Fruit fly (Drosophila melanogaster): ENCODE data around the gene Usp32.
A peak's percentile ranks its signal among the peaks of the same experiment; 100 is the strongest.

Gene Usp32

dm6 chr3L:19836375-19836937 is 34.5 kb upstream of the Usp32 start, which contains the start of gene kto (continued):
- TF ChIP-seq CG10543 (GFP tag; optimal IDR thresholded peaks at IDR 0.05) (no peak), CG10209 (GFP tag; optimal IDR thresholded peaks at IDR 0.05) (no peak), Mad (GFP tag; optimal IDR thresholded peaks at IDR 0.05) (no peak), CG11247 (GFP tag; IDR thresholded peaks at IDR 0.05) (no peak), emc (GFP tag; optimal IDR thresholded peaks at IDR 0.05) (no peak), CG5953 (GFP tag; IDR thresholded peaks at IDR 0.05) (no peak), CG17328 (GFP tag; IDR thresholded peaks at IDR 0.05) (no peak), CG11723 (GFP tag; optimal IDR thresholded peaks at IDR 0.05) (no peak), Ada2b (GFP tag; IDR thresholded peaks at IDR 0.05) (no peak), Side (GFP tag; optimal IDR thresholded peaks at IDR 0.05) (no peak), inv (GFP tag; IDR thresholded peaks at IDR 0.05; ENCODE audit: partially characterized antibody) (peak; percentile 69), chn (GFP tag; optimal IDR thresholded peaks at IDR 0.05) (no peak), CG10565 (GFP tag; optimal IDR thresholded peaks at IDR 0.05) (no peak), CG31441 (GFP tag; IDR thresholded peaks at IDR 0.05) (no peak), Sin3A (optimal IDR thresholded peaks at IDR 0.05) (peak; percentile 16), CG10959 (GFP tag; IDR thresholded peaks at IDR 0.05) (no peak), Hr3 (GFP tag; optimal IDR thresholded peaks at IDR 0.05) (no peak), CG4730 (GFP tag; IDR thresholded peaks at IDR 0.05) (no peak), danr (GFP tag; IDR thresholded peaks at IDR 0.05) (no peak), CG1602 (GFP tag; optimal IDR thresholded peaks at IDR 0.05) (no peak), Sry-δ (GFP tag; optimal IDR thresholded peaks at IDR 0.05) (peak; percentile 91), pita (GFP tag; optimal IDR thresholded peaks at IDR 0.05) (no peak), CG3163 (GFP tag; optimal IDR thresholded peaks at IDR 0.05) (no peak), Tbp (GFP tag; optimal IDR thresholded peaks at IDR 0.05) (no peak), C15 (GFP tag; IDR thresholded peaks at IDR 0.05) (no peak), luna (GFP tag; optimal IDR thresholded peaks at IDR 0.05) (no peak), chinmo (GFP tag; IDR thresholded peaks at IDR 0.05; ENCODE audit: partially characterized antibody) (peak; percentile 94), CG17568 (GFP tag; optimal IDR thresholded peaks at IDR 0.05) (no peak), CG7372 (GFP tag; IDR thresholded peaks at IDR 0.05) (no peak), CG14710 (tag; optimal IDR thresholded peaks at IDR 0.05) (peak; percentile 10), CG7839 (tag; optimal IDR thresholded peaks at IDR 0.05) (no peak), CG4617 (GFP tag; optimal IDR thresholded peaks at IDR 0.05; ENCODE audit: borderline replicate concordance) (peak; percentile 56), sim (GFP tag; IDR thresholded peaks at IDR 0.05) (no peak), CG3995 (GFP tag; optimal IDR thresholded peaks at IDR 0.05) (no peak), otp (GFP tag; IDR thresholded peaks at IDR 0.05) (no peak), CG6854 (GFP tag; optimal IDR thresholded peaks at IDR 0.05) (no peak), CG7963 (GFP tag; IDR thresholded peaks at IDR 0.05; ENCODE audit: partially characterized antibody) (peak; percentile 75), Rx (GFP tag; IDR thresholded peaks at IDR 0.05) (no peak), Dip3 (GFP tag; optimal IDR thresholded peaks at IDR 0.05) (no peak), NFAT (GFP tag; IDR thresholded peaks at IDR 0.05) (no peak), Ssrp (tag; optimal IDR thresholded peaks at IDR 0.05) (no peak), CG6254 (GFP tag; optimal IDR thresholded peaks at IDR 0.05) (no peak), fd96Cb (tag; optimal IDR thresholded peaks at IDR 0.05) (no peak), Six4 (GFP tag; optimal IDR thresholded peaks at IDR 0.05) (no peak), HLH3B (GFP tag; IDR thresholded peaks at IDR 0.05) (no peak), CG4360 (GFP tag; IDR thresholded peaks at IDR 0.05) (peak; percentile 76), CG10267 (tag; optimal IDR thresholded peaks at IDR 0.05) (no peak), crc (GFP tag; optimal IDR thresholded peaks at IDR 0.05) (no peak), CG9215 (GFP tag; IDR thresholded peaks at IDR 0.05) (no peak), gem (tag; optimal IDR thresholded peaks at IDR 0.05) (no peak), tgo (GFP tag; IDR thresholded peaks at IDR 0.05) (no peak), CG10654 (GFP tag; optimal IDR thresholded peaks at IDR 0.05) (no peak), CG1647 (GFP tag; optimal IDR thresholded peaks at IDR 0.05) (no peak)

Data from whole organism, embryonic.